Fruit fly (Drosophila melanogaster): ENCODE measurements around the gene Reck.

Reck gene

DNA sequence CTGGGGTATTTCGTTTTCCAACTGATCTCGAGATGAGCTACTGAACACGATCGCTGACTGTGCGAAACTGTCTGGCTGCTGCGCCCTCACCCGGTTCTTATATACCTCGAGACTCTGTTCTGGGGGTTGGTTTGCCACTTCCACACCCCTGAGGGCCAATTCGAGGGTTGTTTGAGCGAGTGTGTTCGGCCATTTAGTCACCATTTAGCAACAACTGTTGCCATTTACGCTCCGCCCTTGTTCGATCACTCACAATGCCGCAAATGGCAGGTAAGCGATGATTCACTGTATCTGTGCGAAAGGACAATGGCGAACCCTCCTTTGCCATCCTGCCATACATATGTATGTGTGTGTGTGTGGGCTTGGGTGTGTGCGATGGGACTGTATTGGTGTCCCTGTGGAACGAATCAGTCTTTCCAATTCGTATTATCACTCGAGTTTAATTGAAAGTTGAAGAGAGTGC, 30.0 kb upstream of the Reck start, which contains the start of gene ind:
Gene ind (minus strand): TSS at position 51 of the 463 bp plus-strand sequence.
- TF ChIP-seq CG13204 (GFP tag; optimal IDR thresholded peaks at IDR 0.05): no peak
- no peak for TF ChIP-seq CG34367 (tag; optimal IDR thresholded peaks at IDR 0.05)
- no peak for TF ChIP-seq gl (tag; optimal IDR thresholded peaks at IDR 0.05)
- no peak for TF ChIP-seq CG10348 (GFP tag; IDR thresholded peaks at IDR 0.05)
- TF ChIP-seq EcR (GFP tag; optimal IDR thresholded peaks at IDR 0.05): no peak
- no peak for TF ChIP-seq CG9948 (tag; optimal IDR thresholded peaks at IDR 0.05)
- no peak for TF ChIP-seq Ets98B (GFP tag; IDR thresholded peaks at IDR 0.05)
- TF ChIP-seq Pif1B (GFP tag; optimal IDR thresholded peaks at IDR 0.05): no peak
- TF ChIP-seq CG12605 (GFP tag; IDR thresholded peaks at IDR 0.05): no peak
- no peak for TF ChIP-seq rn (GFP tag; IDR thresholded peaks at IDR 0.05)
- TF ChIP-seq CG15710 (tag; optimal IDR thresholded peaks at IDR 0.05): no peak
- TF ChIP-seq CG4496 (GFP tag; IDR thresholded peaks at IDR 0.05): no peak
- TF ChIP-seq CG17806 (tag; optimal IDR thresholded peaks at IDR 0.05): no peak

DNA sequence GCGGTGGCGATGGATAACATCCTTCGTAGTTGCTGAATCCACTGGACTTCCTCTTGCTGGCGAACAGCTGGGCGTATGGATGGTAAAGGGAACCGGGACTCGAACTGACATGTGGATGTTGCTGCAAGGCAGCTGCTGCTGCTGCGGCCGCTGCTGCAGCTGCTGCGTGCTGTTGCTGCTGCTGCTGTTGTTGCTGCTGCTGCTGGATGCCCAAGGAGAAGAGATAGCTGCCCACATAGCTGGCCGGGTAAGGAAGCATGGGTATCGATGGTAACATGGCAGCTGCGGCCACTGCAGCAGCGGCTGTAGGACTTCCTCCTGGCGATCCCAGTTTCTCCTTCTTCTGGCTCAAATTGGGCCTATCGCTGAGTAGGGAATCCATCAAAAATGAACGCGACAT, 29.6 kb upstream of the Reck start:
- TF ChIP-seq EcR (GFP tag; optimal IDR thresholded peaks at IDR 0.05) (no peak), D1 (tag; optimal IDR thresholded peaks at IDR 0.05) (no peak), CG9948 (tag; optimal IDR thresholded peaks at IDR 0.05) (no peak), CG32121 (GFP tag; IDR thresholded peaks at IDR 0.05) (no peak), CG8301 (tag; optimal IDR thresholded peaks at IDR 0.05) (no peak), Pif1B (GFP tag; optimal IDR thresholded peaks at IDR 0.05) (no peak), Ets98B (GFP tag; IDR thresholded peaks at IDR 0.05) (no peak), CG8159 (tag; optimal IDR thresholded peaks at IDR 0.05) (no peak), fd96Ca (GFP tag; IDR thresholded peaks at IDR 0.05) (no peak), CG17806 (tag; optimal IDR thresholded peaks at IDR 0.05) (no peak), Pif1A (GFP tag; optimal IDR thresholded peaks at IDR 0.05) (no peak), CG12605 (GFP tag; IDR thresholded peaks at IDR 0.05) (no peak), CG13204 (GFP tag; optimal IDR thresholded peaks at IDR 0.05) (no peak), rn (GFP tag; IDR thresholded peaks at IDR 0.05) (no peak), CG4496 (GFP tag; IDR thresholded peaks at IDR 0.05) (no peak), gl (tag; optimal IDR thresholded peaks at IDR 0.05) (no peak), CG10348 (GFP tag; IDR thresholded peaks at IDR 0.05) (no peak)

DNA sequence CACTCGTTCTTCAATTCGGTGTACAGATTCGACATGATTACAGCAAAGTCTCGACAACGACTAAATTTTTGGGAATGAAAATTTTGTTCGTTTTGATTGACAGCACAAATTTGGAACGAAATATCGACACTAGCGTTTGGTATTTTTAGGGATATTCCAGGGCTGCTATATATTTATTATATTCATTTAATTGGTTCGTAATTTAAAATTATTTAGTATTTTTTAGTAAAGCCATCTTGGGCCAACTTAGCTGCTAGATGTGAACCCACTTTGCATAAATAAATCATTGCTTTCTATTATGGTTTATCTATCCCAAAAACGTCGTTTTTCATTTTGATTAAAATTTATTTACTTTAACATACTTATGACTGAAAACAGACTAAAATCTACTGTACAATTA, 28.6 kb upstream of the Reck start, which contains the start of gene Rpn12R:
Gene Rpn12R (minus strand): TSS at position 101 of the 400 bp plus-strand sequence.
- TF ChIP-seq CG17806 (tag; optimal IDR thresholded peaks at IDR 0.05) (no peak), D1 (tag; optimal IDR thresholded peaks at IDR 0.05) (no peak), fd96Ca (GFP tag; IDR thresholded peaks at IDR 0.05) (no peak), CG34367 (tag; optimal IDR thresholded peaks at IDR 0.05) (no peak), gl (tag; optimal IDR thresholded peaks at IDR 0.05) (no peak), CG32121 (GFP tag; IDR thresholded peaks at IDR 0.05) (no peak), CG8301 (tag; optimal IDR thresholded peaks at IDR 0.05) (no peak), CG9948 (tag; optimal IDR thresholded peaks at IDR 0.05) (no peak)

DNA sequence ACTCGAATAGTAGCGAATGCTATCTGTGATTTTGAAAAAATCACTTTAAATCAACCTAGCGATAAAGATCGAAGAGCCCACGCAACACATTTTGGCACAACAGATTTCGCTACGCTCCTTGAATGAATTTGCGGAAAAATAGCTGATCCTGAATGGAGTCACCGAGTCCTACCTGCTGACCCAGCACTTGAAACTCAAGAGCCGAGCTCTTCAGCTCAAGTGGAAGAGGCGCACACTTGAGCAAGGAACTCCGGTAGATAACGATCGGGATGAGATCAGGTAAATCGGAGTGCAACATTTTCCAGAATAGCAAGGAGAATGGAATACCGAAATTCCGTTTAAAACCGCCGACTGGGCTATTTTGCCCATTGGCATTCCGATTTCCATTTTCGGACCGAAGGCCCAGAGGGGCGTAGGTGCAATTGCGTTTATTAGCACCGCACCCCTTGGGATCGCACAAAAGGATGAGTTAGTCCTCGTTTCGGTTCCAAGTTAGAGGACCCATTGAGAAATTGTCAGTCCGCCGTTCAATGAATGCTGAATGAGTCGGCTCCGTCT, 26.5 kb upstream of the Reck start:
- TF ChIP-seq CG10348 (GFP tag; IDR thresholded peaks at IDR 0.05): no peak
- no peak for TF ChIP-seq Pif1A (GFP tag; optimal IDR thresholded peaks at IDR 0.05)
- no peak for TF ChIP-seq CG8301 (tag; optimal IDR thresholded peaks at IDR 0.05)
- TF ChIP-seq EcR (GFP tag; optimal IDR thresholded peaks at IDR 0.05): no peak
- no peak for TF ChIP-seq CG13204 (GFP tag; optimal IDR thresholded peaks at IDR 0.05)
- no peak for TF ChIP-seq CG17806 (tag; optimal IDR thresholded peaks at IDR 0.05)
- no peak for TF ChIP-seq fd96Ca (GFP tag; IDR thresholded peaks at IDR 0.05)
- TF ChIP-seq rn (GFP tag; IDR thresholded peaks at IDR 0.05): no peak
- TF ChIP-seq CG14655 (GFP tag; optimal IDR thresholded peaks at IDR 0.05): no peak
- TF ChIP-seq gl (tag; optimal IDR thresholded peaks at IDR 0.05): no peak
- no peak for TF ChIP-seq Ets98B (GFP tag; IDR thresholded peaks at IDR 0.05)
- no peak for TF ChIP-seq Snoo (tag; optimal IDR thresholded peaks at IDR 0.05)
- no peak for TF ChIP-seq CG34367 (tag; optimal IDR thresholded peaks at IDR 0.05)
- no peak for TF ChIP-seq CG8159 (tag; optimal IDR thresholded peaks at IDR 0.05)
- no peak for TF ChIP-seq D1 (tag; optimal IDR thresholded peaks at IDR 0.05)
- no peak for TF ChIP-seq CG15710 (tag; optimal IDR thresholded peaks at IDR 0.05)
- no peak for TF ChIP-seq CG9948 (tag; optimal IDR thresholded peaks at IDR 0.05)
- no peak for TF ChIP-seq CG4496 (GFP tag; IDR thresholded peaks at IDR 0.05)

DNA sequence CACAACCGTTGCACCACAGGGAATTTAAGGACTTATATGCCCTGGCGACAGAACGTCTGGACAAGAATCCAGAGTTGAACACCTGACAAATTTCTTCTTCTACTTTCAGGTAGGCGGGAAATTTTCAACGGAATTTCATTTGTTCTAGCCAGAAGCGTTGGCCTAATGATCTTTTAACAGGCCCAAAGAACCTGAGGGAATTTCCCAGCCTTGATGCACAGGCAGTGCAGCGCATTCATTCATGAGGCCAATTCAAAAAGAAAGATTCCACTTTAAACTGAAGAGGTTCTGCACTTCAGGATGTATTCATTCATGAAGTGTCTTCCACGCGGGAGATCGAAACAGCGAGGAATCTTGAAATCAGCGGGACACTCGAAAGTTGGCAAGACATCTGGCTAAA, 25.6 kb upstream of the Reck start:
- no peak for TF ChIP-seq gl (tag; optimal IDR thresholded peaks at IDR 0.05)
- TF ChIP-seq rn (GFP tag; IDR thresholded peaks at IDR 0.05): no peak
- TF ChIP-seq Pif1B (GFP tag; optimal IDR thresholded peaks at IDR 0.05): no peak
- TF ChIP-seq CG14655 (GFP tag; optimal IDR thresholded peaks at IDR 0.05): no peak
- no peak for TF ChIP-seq CG4496 (GFP tag; IDR thresholded peaks at IDR 0.05)
- no peak for TF ChIP-seq CG12605 (GFP tag; IDR thresholded peaks at IDR 0.05)
- no peak for TF ChIP-seq CG34367 (tag; optimal IDR thresholded peaks at IDR 0.05)

DNA sequence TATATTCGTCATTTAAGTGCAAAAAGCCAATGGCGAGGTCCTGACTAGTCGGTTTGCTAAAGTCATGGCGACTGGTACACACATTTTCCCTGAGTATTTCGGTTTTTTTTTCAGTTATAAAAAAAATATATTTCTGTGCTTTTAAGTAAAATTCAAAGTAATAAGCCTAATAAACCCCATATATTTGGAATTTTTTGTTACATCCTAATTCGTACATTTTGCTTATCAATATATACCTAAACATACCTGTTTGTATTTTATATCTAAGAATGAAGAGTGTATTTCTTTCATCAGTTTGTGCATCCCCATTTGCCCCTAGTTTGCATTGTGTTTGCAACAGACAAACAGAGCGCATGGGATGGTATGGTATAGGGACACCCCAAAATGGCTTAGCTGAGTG, 21.7 kb upstream of the Reck start:
- TF ChIP-seq CG34367 (tag; optimal IDR thresholded peaks at IDR 0.05) (no peak), Pif1A (GFP tag; optimal IDR thresholded peaks at IDR 0.05) (peak; percentile 5), CG8159 (tag; optimal IDR thresholded peaks at IDR 0.05) (peak; percentile 41), CG14655 (GFP tag; optimal IDR thresholded peaks at IDR 0.05) (peak; percentile 31), CG4496 (GFP tag; IDR thresholded peaks at IDR 0.05) (no peak)

DNA sequence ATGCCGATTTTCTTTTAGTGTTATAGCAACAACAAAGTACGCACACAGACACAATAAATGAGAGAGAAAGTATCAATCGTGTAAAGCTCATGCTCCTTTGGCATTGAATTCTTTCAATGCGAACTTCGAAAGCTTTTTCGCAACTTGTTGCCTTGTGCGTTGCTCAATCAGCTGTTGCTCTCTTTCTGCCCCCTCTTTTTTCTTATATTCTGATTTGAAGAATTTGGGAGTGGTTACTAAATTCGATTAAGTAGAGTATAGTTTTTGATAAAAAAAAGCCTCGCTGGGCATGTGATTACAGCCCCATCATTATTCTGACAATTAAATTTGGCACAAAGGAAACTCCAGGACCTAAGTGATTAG, 20.8 kb upstream of the Reck start:
- TF ChIP-seq CG32121 (GFP tag; IDR thresholded peaks at IDR 0.05): no peak

Measured in whole organism, pupa.